Worm (Caenorhabditis elegans) whole organism, L1 larva: ENCODE measurements around the gene F21C10.9.

ENCODE experiments used
- C16A3.4 ChIP-seq: fragments of 150-350 bp; optimal IDR thresholded peaks from 2 replicates; lab custom pipeline; 2014; ENCODE audit warnings: missing biosample characterization, missing genetic modification characterization
- C34B4.2 ChIP-seq: sonication (generic microtip); optimal IDR thresholded peaks from 2 replicates; lab custom pipeline; 2017; ENCODE audit warnings: mild to moderate bottlenecking, missing genetic modification characterization, missing compliant biosample characterization
- F16B12.6 ChIP-seq: fragments of 150-350 bp; optimal IDR thresholded peaks from 2 replicates; lab custom pipeline; 2014; ENCODE audit warnings: missing biosample characterization, missing genetic modification characterization
- aha-1 ChIP-seq: fragments of 150-350 bp; optimal IDR thresholded peaks from 2 replicates; lab custom pipeline; 2014; ENCODE audit warnings: missing biosample characterization, missing genetic modification characterization
- alr-1 ChIP-seq: fragments of 200-800 bp; sonication (Bioruptor generic); optimal IDR thresholded peaks from 2 replicates; lab custom pipeline; 2018; ENCODE audit warnings: borderline replicate concordance, mild to moderate bottlenecking, missing genetic modification characterization, missing compliant biosample characterization
- ceh-82 ChIP-seq, 3 experiments: fragments of 150-350 bp in 1 of 3; sonication (generic microtip) in 2 of 3; optimal IDR thresholded peaks; 2 replicates each; lab custom pipeline; 2014 to 2017; ENCODE audit warnings: missing biosample characterization in 3 of 3, missing genetic modification characterization in 3 of 3
- dpl-1 ChIP-seq, 3 experiments: fragments of 150-350 bp in 2 of 3; sonication (generic microtip) in 1 of 3; optimal IDR thresholded peaks; 2 replicates each; lab custom pipeline; 2014 to 2017; ENCODE audit warnings: missing biosample characterization in 3 of 3, missing genetic modification characterization in 3 of 3, missing genetic modification reagents in 3 of 3
- efl-1 ChIP-seq, 4 experiments: fragments of 150-350 bp; optimal IDR thresholded peaks in 3 of 4; peaks in 1 of 4; 1 replicate in 1 of 4; 2 replicates in 3 of 4; lab custom pipeline; 2014; ENCODE audit warnings: missing biosample characterization in 2 of 4, missing genetic modification characterization in 2 of 4, missing genetic modification reagents in 2 of 4
- egl-13 ChIP-seq: sonication (generic microtip); optimal IDR thresholded peaks from 2 replicates; lab custom pipeline; 2016; ENCODE audit warnings: missing genotype, missing genetic modification reagents, missing genetic modification characterization, missing compliant biosample characterization
- elt-2 ChIP-seq: sonication (generic microtip); optimal IDR thresholded peaks from 2 replicates; lab custom pipeline; 2016; ENCODE audit warnings: missing genetic modification characterization, mild to moderate bottlenecking, inconsistent platforms, missing compliant biosample characterization, missing genetic modification reagents
- elt-3 ChIP-seq, 6 experiments: fragments of 150-350 bp in 1 of 6; sonication (generic microtip); optimal IDR thresholded peaks; 2 replicates each; lab custom pipeline; 2017 to 2018; ENCODE audit warnings: missing biosample characterization in 6 of 6, missing genetic modification characterization in 6 of 6, inconsistent platforms in 1 of 6
- ets-5 ChIP-seq: fragments of 200-800 bp; sonication (Bioruptor generic); IDR thresholded peaks from 2 replicates; pipeline ENCODE4 v1.3.6; 2022; ENCODE audit warnings: missing genetic modification characterization, missing compliant biosample characterization
- fkh-8 ChIP-seq: sonication (generic microtip); optimal IDR thresholded peaks from 2 replicates; lab custom pipeline; 2016; ENCODE audit warnings: mild to moderate bottlenecking, missing genetic modification characterization, missing compliant biosample characterization
- hlh-4 ChIP-seq: sonication (generic microtip); optimal IDR thresholded peaks from 2 replicates; lab custom pipeline; 2016; ENCODE audit warnings: mild to moderate bottlenecking, missing genetic modification characterization, missing compliant biosample characterization
- hpl-2 ChIP-seq: fragments of 150-350 bp; optimal IDR thresholded peaks from 2 replicates; lab custom pipeline; 2014; ENCODE audit warnings: missing biosample characterization, missing genetic modification reagents, missing genetic modification characterization
- irx-1 ChIP-seq: sonication (generic microtip); optimal IDR thresholded peaks from 2 replicates; lab custom pipeline; 2016; ENCODE audit warnings: missing genetic modification characterization, missing compliant biosample characterization
- isw-1 ChIP-seq: fragments of 200-800 bp; sonication (Bioruptor generic); IDR thresholded peaks from 2 replicates; pipeline ENCODE4 v1.3.6; 2022; ENCODE audit warnings: missing genetic modification characterization, missing compliant biosample characterization
- jun-1 ChIP-seq: fragments of 150-350 bp; optimal IDR thresholded peaks from 2 replicates; lab custom pipeline; 2014; ENCODE audit warnings: missing biosample characterization, missing genetic modification reagents, missing genetic modification characterization
- lin-14 ChIP-seq: fragments of 200-800 bp; sonication (Bioruptor generic); optimal IDR thresholded peaks from 2 replicates; lab custom pipeline; 2018; ENCODE audit warnings: mild to moderate bottlenecking, missing genetic modification characterization, moderate library complexity, missing compliant biosample characterization
- lsy-2 ChIP-seq, 2 experiments: fragments of 150-350 bp; optimal IDR thresholded peaks; 2 replicates each; lab custom pipeline; 2014; ENCODE audit warnings: missing biosample characterization in 2 of 2, missing genetic modification characterization in 2 of 2
- mab-9 ChIP-seq: fragments of 200-800 bp; sonication (Bioruptor generic); IDR thresholded peaks from 2 replicates; pipeline ENCODE4 v1.3.6; 2022; ENCODE audit warnings: missing genetic modification reagents, missing genetic modification characterization, missing compliant biosample characterization
- mdl-1 ChIP-seq, 2 experiments: fragments of 150-350 bp; optimal IDR thresholded peaks; 2 replicates each; lab custom pipeline; 2014 to 2017; ENCODE audit warnings: missing biosample characterization in 2 of 2, missing genetic modification characterization in 2 of 2, inconsistent platforms in 1 of 2
- mep-1 ChIP-seq: fragments of 150-350 bp; optimal IDR thresholded peaks from 2 replicates; lab custom pipeline; 2014; ENCODE audit warnings: missing biosample characterization, missing genetic modification characterization
- nhr-12 ChIP-seq: sonication (generic microtip); optimal IDR thresholded peaks from 2 replicates; lab custom pipeline; 2017; ENCODE audit warnings: missing biosample characterization, missing genetic modification characterization
- nhr-19 ChIP-seq: fragments of 200-800 bp; sonication (Bioruptor generic); conservative IDR thresholded peaks from 2 replicates; pipeline ENCODE4 v1.3.6; 2022; ENCODE audit warnings: missing genetic modification characterization, missing compliant biosample characterization
- nhr-28 ChIP-seq: fragments of 150-350 bp; optimal IDR thresholded peaks from 2 replicates; lab custom pipeline; 2014; ENCODE audit warnings: missing biosample characterization, missing genetic modification characterization
- nhr-47 ChIP-seq: sonication (generic microtip); optimal IDR thresholded peaks from 2 replicates; lab custom pipeline; 2016; ENCODE audit warnings: mild to moderate bottlenecking, missing genetic modification characterization, moderate library complexity, missing compliant biosample characterization
- nhr-71 ChIP-seq: sonication (generic microtip); optimal IDR thresholded peaks from 2 replicates; lab custom pipeline; 2016; ENCODE audit warnings: mild to moderate bottlenecking, missing genetic modification characterization, moderate library complexity, missing compliant biosample characterization
- nhr-76 ChIP-seq: sonication (generic microtip); optimal IDR thresholded peaks from 2 replicates; lab custom pipeline; 2017; ENCODE audit warnings: missing biosample characterization, missing genetic modification characterization
- nhr-77 ChIP-seq: fragments of 150-350 bp; optimal IDR thresholded peaks from 2 replicates; lab custom pipeline; 2014; ENCODE audit warnings: missing biosample characterization, missing genetic modification characterization
- nhr-84 ChIP-seq: sonication (generic microtip); optimal IDR thresholded peaks from 2 replicates; lab custom pipeline; 2017; ENCODE audit warnings: missing biosample characterization, missing genetic modification characterization
- nhr-90 ChIP-seq: sonication (generic microtip); optimal IDR thresholded peaks from 2 replicates; lab custom pipeline; 2016; ENCODE audit warnings: mild to moderate bottlenecking, missing genetic modification characterization, missing compliant biosample characterization; ENCODE audit not compliant: poor library complexity
- pqm-1 ChIP-seq: sonication (generic microtip); optimal IDR thresholded peaks from 3 replicates; lab custom pipeline; 2017; ENCODE audit warnings: missing biosample characterization, missing genetic modification characterization
- skn-1 ChIP-seq: fragments of 150-350 bp; optimal IDR thresholded peaks from 2 replicates; lab custom pipeline; 2014; ENCODE audit warnings: missing biosample characterization, missing genetic modification characterization
- snpc-4 ChIP-seq: fragments of 150-350 bp; optimal IDR thresholded peaks from 2 replicates; lab custom pipeline; 2014; ENCODE audit warnings: missing biosample characterization, missing genetic modification characterization
- sptf-1 ChIP-seq: fragments of 150-350 bp; optimal IDR thresholded peaks from 2 replicates; lab custom pipeline; 2014; ENCODE audit warnings: missing biosample characterization, missing genetic modification characterization
- swsn-7 ChIP-seq: sonication (generic microtip); optimal IDR thresholded peaks from 2 replicates; lab custom pipeline; 2016; ENCODE audit warnings: missing genetic modification characterization, missing compliant biosample characterization
- tbx-2 ChIP-seq: sonication (generic microtip); optimal IDR thresholded peaks from 2 replicates; lab custom pipeline; 2016; ENCODE audit warnings: missing genetic modification characterization, missing compliant biosample characterization
- unc-30 ChIP-seq: sonication (generic microtip); optimal IDR thresholded peaks from 2 replicates; lab custom pipeline; 2017; ENCODE audit warnings: missing biosample characterization, missing genetic modification characterization
- unc-86 ChIP-seq: sonication (generic microtip); optimal IDR thresholded peaks from 2 replicates; lab custom pipeline; 2016; ENCODE audit warnings: missing genetic modification characterization, missing compliant biosample characterization
- unc-98 ChIP-seq: fragments of 200-800 bp; sonication (Bioruptor generic); IDR thresholded peaks from 2 replicates; pipeline ENCODE4 v1.3.6; 2022; ENCODE audit warnings: missing genetic modification characterization, missing compliant biosample characterization
- vab-15 ChIP-seq: sonication (generic microtip); optimal IDR thresholded peaks from 2 replicates; lab custom pipeline; 2017; ENCODE audit warnings: missing genotype, mild to moderate bottlenecking, missing genetic modification characterization, missing compliant biosample characterization
- xbp-1 ChIP-seq: sonication (generic microtip); optimal IDR thresholded peaks from 2 replicates; lab custom pipeline; 2016; ENCODE audit warnings: missing genetic modification characterization, missing compliant biosample characterization
- ztf-4 ChIP-seq: fragments of 150-350 bp; optimal IDR thresholded peaks from 2 replicates; lab custom pipeline; 2014; ENCODE audit warnings: missing biosample characterization, missing genetic modification characterization

The F21C10.9 gene

DNA sequence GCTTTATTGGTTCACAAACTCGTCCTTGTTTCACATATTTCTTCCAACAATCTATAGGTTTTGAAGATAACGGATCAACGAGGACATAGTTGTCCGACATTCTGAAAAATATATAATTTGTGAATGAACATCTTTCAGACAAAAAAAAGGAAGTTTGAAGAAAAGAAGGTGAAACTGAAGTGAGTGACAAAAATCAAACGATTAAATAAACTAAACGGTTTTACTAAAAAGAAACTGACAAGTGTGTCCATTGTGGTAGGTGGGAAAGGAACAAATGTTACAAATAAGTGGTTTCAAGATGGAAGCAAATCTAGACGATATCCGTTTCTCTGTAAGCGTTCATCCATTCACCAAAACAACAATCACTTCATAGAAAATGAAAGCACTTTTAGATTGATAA, 36.2 kb downstream of the F21C10.9 start, which contains the start of gene C25E10.12:
Gene C25E10.12 (minus strand): TSS at position 101 of the 400 bp plus-strand sequence.
- TF ChIP-seq elt-2 (tag; lab: Kevin White, UChicago) (no peak), alr-1 (tag; lab: Kevin White, UChicago) (no peak), C34B4.2 (no peak), nhr-47 (tag; lab: Kevin White, UChicago) (no peak), unc-86 (tag; lab: Kevin White, UChicago) (no peak), snpc-4 (tag; lab: Kevin White, UChicago) (no peak), hpl-2 (no peak), swsn-7 (tag; lab: Kevin White, UChicago) (no peak), egl-13 (tag; lab: Kevin White, UChicago) (no peak), lin-14 (GFP tag; lab: Kevin White, UChicago) (no peak), vab-15 (no peak), hlh-4 (no peak), lsy-2 (tag; optimal IDR thresholded peaks at IDR 0.05; lab: Kevin White, UChicago) (no peak)

ce11 chrV:9059468-9059867, 39.0 kb downstream of the F21C10.9 start, which contains the start of the genes C25E10.16 and C25E10.13:
Gene C25E10.16, minus strand, starts transcription at chrV:9059568.
Gene C25E10.13, plus strand, starts transcription at chrV:9059723.
- peak; percentile 26 for TF ChIP-seq fkh-8 (tag; lab: Kevin White, UChicago)
- no peak for TF ChIP-seq C34B4.2

DNA sequence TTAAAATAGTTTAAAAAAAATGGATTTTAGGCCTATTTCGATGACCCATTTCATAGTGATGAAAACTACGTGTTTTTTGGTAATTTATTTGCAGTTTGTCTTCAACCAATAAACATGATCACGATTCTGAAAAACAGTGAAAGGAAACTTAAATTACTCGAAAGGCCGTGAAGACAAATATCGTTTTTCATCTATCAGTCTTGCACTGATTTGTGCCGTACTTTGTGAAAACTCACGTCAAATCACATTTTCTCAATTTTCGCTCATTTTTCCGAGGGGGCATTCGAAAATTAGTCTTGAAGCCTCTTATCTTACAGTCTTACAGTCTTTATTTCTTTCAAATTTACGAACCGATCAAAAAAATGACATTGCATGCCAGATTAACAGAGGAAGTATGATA, 39.9 kb downstream of the F21C10.9 start, which contains the start of gene C25E10.11:
Gene C25E10.11 (minus strand): TSS at position 101 of the 400 bp plus-strand sequence.
- TF ChIP-seq ets-5 (GFP tag; lab: Robert Waterston, UW) (no peak), nhr-12 (no peak), nhr-84 (tag; lab: Kevin White, UChicago) (no peak), nhr-90 (tag; lab: Kevin White, UChicago) (no peak), xbp-1 (tag; lab: Kevin White, UChicago) (no peak), vab-15 (no peak), nhr-76 (tag; lab: Kevin White, UChicago) (no peak), pqm-1 (tag; lab: Kevin White, UChicago) (no peak)

ce11 chrV:9056253-9056652, 42.2 kb downstream of the F21C10.9 start, which contains the start of gene C25E10.10:
Gene C25E10.10, minus strand, starts transcription at chrV:9056353.
- no peak for TF ChIP-seq lin-14 (GFP tag; lab: Kevin White, UChicago)
- no peak for TF ChIP-seq skn-1
- no peak for TF ChIP-seq F16B12.6

DNA sequence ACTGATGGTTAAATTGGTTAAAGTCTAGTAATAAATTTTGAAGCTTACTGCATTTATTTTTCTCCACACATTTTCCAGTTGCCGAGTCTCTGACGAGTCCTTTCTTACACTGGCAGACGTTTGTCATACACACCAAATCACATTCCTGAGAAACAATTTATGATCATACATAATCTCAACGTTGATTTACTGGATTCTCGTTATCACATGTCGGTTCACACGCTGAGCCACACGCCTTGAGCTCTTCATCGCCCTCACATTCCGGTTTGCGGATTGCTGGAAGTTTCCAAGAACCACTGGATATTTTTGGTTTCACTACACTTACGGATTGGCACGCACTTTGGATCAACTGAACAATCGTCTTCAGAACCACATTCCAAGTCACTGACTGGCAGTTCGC, 42.9 kb downstream of the F21C10.9 start:
- TF ChIP-seq lin-14 (GFP tag; lab: Kevin White, UChicago) (no peak), nhr-90 (tag; lab: Kevin White, UChicago) (no peak), nhr-47 (tag; lab: Kevin White, UChicago) (peak; percentile 44), efl-1 (optimal IDR thresholded peaks at IDR 0.05; lab: Kevin White, UChicago) (no peak), efl-1 (GFP tag; optimal IDR thresholded peaks at IDR 0.05 in 1 of 2; lab: Kevin White, UChicago) (peak in 1 of 2 experiments; percentile 88), unc-30 (no peak), dpl-1 (GFP tag; optimal IDR thresholded peaks at IDR 0.05; lab: Kevin White, UChicago) (no peak), isw-1 (GFP tag; lab: Robert Waterston, UW) (no peak), jun-1 (tag; lab: Kevin White, UChicago) (no peak), unc-98 (GFP tag; lab: Robert Waterston, UW) (no peak), elt-3 (tag; optimal IDR thresholded peaks at IDR 0.05; lab: Kevin White, UChicago) (no peak), ztf-4 (tag; lab: Kevin White, UChicago) (no peak), elt-2 (tag; lab: Kevin White, UChicago) (no peak), nhr-28 (tag; lab: Kevin White, UChicago) (no peak), mdl-1 (tag; optimal IDR thresholded peaks at IDR 0.05; lab: Kevin White, UChicago) (no peak), ceh-82 (tag; optimal IDR thresholded peaks at IDR 0.05; lab: Kevin White, UChicago) (no peak), snpc-4 (tag; lab: Kevin White, UChicago) (no peak), nhr-71 (tag; lab: Kevin White, UChicago) (peak; percentile 53), irx-1 (no peak), nhr-77 (no peak), sptf-1 (tag; lab: Kevin White, UChicago) (no peak), mep-1 (tag; lab: Kevin White, UChicago) (no peak), mab-9 (GFP tag; lab: Robert Waterston, UW) (no peak), lsy-2 (tag; optimal IDR thresholded peaks at IDR 0.05; lab: Kevin White, UChicago) (no peak), aha-1 (tag; lab: Kevin White, UChicago) (no peak), tbx-2 (tag; lab: Kevin White, UChicago) (no peak), C16A3.4 (tag; lab: Kevin White, UChicago) (no peak), pqm-1 (tag; lab: Kevin White, UChicago) (no peak), nhr-19 (no peak), nhr-76 (tag; lab: Kevin White, UChicago) (no peak)
